Worm (Caenorhabditis elegans) whole organism, L3 larva: ENCODE results near the gene C10B5.3.

Experiments used
- ama-1 ChIP-seq: fragments of 150-350 bp; optimal IDR thresholded peaks from 2 replicates; lab custom pipeline; 2018
- nfya-1 ChIP-seq: sonication (generic microtip); optimal IDR thresholded peaks from 2 replicates; lab custom pipeline; 2017; ENCODE audit warnings: missing genetic modification characterization, mild to moderate bottlenecking, missing compliant biosample characterization, antibody characterized with exemption, moderate library complexity; ENCODE audit not compliant: insufficient read depth

- no peak for TF ChIP-seq nfya-1 (tag; lab: Kevin White, UChicago)
- no peak for TF ChIP-seq ama-1 (lab: Kevin White, UChicago)
Observed at ce11 chrV:8629029-8629428, 41.0 kb upstream of the C10B5.3 start, which contains the start of gene F41E6.12.
